Fruit fly (Drosophila melanogaster) whole organism, prepupa: ENCODE results near the gene cv.
A peak's percentile ranks its signal among the peaks of the same experiment; 100 is the strongest.

ENCODE experiments used
- Blimp-1 ChIP-seq: fragments of 200-800 bp; sonication (Bioruptor generic); optimal IDR thresholded peaks from 3 replicates; lab custom pipeline; 2017; ENCODE audit warnings: missing biosample characterization, missing genetic modification characterization, mild to moderate bottlenecking, moderate library complexity, missing genetic modification reagents
- CG10669 ChIP-seq: fragments of 200-800 bp; sonication (Bioruptor generic); optimal IDR thresholded peaks from 3 replicates; lab custom pipeline; 2018; ENCODE audit warnings: missing biosample characterization, mild to moderate bottlenecking, missing genetic modification characterization, moderate library complexity
- CG11294 ChIP-seq: fragments of 200-800 bp; sonication (Bioruptor generic); IDR thresholded peaks from 2 replicates; pipeline ENCODE4 v1.3.6; 2022; ENCODE audit warnings: missing biosample characterization, missing genetic modification characterization
- CG11762 ChIP-seq: fragments of 200-800 bp; sonication (Bioruptor generic); optimal IDR thresholded peaks from 3 replicates; lab custom pipeline; 2016; ENCODE audit warnings: missing biosample characterization, missing genetic modification characterization; ENCODE audit not compliant: insufficient read depth
- CG11902 ChIP-seq: fragments of 200-800 bp; sonication (Bioruptor generic); optimal IDR thresholded peaks from 3 replicates; lab custom pipeline; 2016; ENCODE audit warnings: missing biosample characterization, missing genetic modification characterization
- CG15336 ChIP-seq: fragments of 200-800 bp; sonication (Bioruptor generic); IDR thresholded peaks from 2 replicates; pipeline ENCODE4 v1.3.6; 2022; ENCODE audit warnings: missing biosample characterization, missing genetic modification characterization
- CG1621 ChIP-seq: fragments of 200-800 bp; sonication (Bioruptor generic); optimal IDR thresholded peaks from 3 replicates; lab custom pipeline; 2018; ENCODE audit warnings: missing biosample characterization, mild to moderate bottlenecking, missing genetic modification characterization
- CG16779 ChIP-seq: fragments of 200-800 bp; sonication (Bioruptor generic); optimal IDR thresholded peaks from 3 replicates; lab custom pipeline; 2017; ENCODE audit warnings: missing biosample characterization, mild to moderate bottlenecking, missing genetic modification characterization
- CG3032 ChIP-seq: fragments of 200-800 bp; optimal IDR thresholded peaks from 2 replicates; lab custom pipeline; 2019; ENCODE audit warnings: missing biosample characterization, mild to moderate bottlenecking, missing genetic modification characterization, moderate library complexity
- CG31627 ChIP-seq: fragments of 200-800 bp; sonication (Bioruptor generic); optimal IDR thresholded peaks from 3 replicates; lab custom pipeline; 2016; ENCODE audit warnings: missing biosample characterization, missing genetic modification characterization
- CG32006 ChIP-seq: fragments of 200-800 bp; sonication (Bioruptor generic); optimal IDR thresholded peaks from 3 replicates; lab custom pipeline; 2017; ENCODE audit warnings: missing biosample characterization, mild to moderate bottlenecking, missing genetic modification characterization
- CG3919 ChIP-seq: fragments of 200-800 bp; sonication (Bioruptor generic); optimal IDR thresholded peaks from 3 replicates; lab custom pipeline; 2016; ENCODE audit warnings: missing biosample characterization, missing genetic modification characterization
- CG4318 ChIP-seq: fragments of 200-800 bp; sonication (Bioruptor generic); optimal IDR thresholded peaks from 3 replicates; lab custom pipeline; 2017; ENCODE audit warnings: missing biosample characterization, mild to moderate bottlenecking, missing genetic modification characterization
- CG6163 ChIP-seq: fragments of 200-800 bp; sonication (Bioruptor generic); IDR thresholded peaks from 3 replicates; pipeline ENCODE4 v1.3.6; 2022; ENCODE audit warnings: missing biosample characterization, missing genetic modification characterization
- CG6276 ChIP-seq: fragments of 200-800 bp; sonication (Bioruptor generic); optimal IDR thresholded peaks from 2 replicates; lab custom pipeline; 2017; ENCODE audit warnings: missing biosample characterization, mild to moderate bottlenecking, missing genetic modification characterization
- CG6792 ChIP-seq: fragments of 200-800 bp; sonication (Bioruptor generic); optimal IDR thresholded peaks from 3 replicates; lab custom pipeline; 2016; ENCODE audit warnings: missing biosample characterization, missing genetic modification characterization
- CG6808 ChIP-seq: fragments of 200-800 bp; sonication (Bioruptor generic); optimal IDR thresholded peaks from 3 replicates; lab custom pipeline; 2017; ENCODE audit warnings: missing biosample characterization, missing genetic modification characterization, mild to moderate bottlenecking, moderate library complexity, missing genetic modification reagents
- CG6854 ChIP-seq: fragments of 200-800 bp; sonication (Bioruptor generic); optimal IDR thresholded peaks from 2 replicates; lab custom pipeline; 2017; ENCODE audit warnings: missing biosample characterization, mild to moderate bottlenecking, missing genetic modification characterization
- CG8319 ChIP-seq: fragments of 200-800 bp; sonication (Bioruptor generic); optimal IDR thresholded peaks from 3 replicates; lab custom pipeline; 2016; ENCODE audit warnings: missing biosample characterization, missing genetic modification characterization
- CG8632 ChIP-seq: fragments of 200-800 bp; sonication (Bioruptor generic); optimal IDR thresholded peaks from 3 replicates; lab custom pipeline; 2016; ENCODE audit warnings: missing biosample characterization, missing genetic modification characterization
- CG9139 ChIP-seq: fragments of 200-800 bp; sonication (Bioruptor generic); optimal IDR thresholded peaks from 3 replicates; lab custom pipeline; 2017; ENCODE audit warnings: missing biosample characterization, mild to moderate bottlenecking, missing genetic modification characterization
- Eip75B ChIP-seq: fragments of 200-800 bp; sonication (Bioruptor generic); optimal IDR thresholded peaks from 3 replicates; lab custom pipeline; 2016; ENCODE audit warnings: missing biosample characterization, missing genetic modification characterization
- Eip78C ChIP-seq: fragments of 200-800 bp; sonication (Bioruptor generic); peaks from one replicate; lab custom pipeline; 2016; ENCODE audit warnings: missing biosample characterization, missing genetic modification characterization
- Eip93F ChIP-seq: fragments of 200-800 bp; sonication (Bioruptor generic); optimal IDR thresholded peaks from 2 replicates; lab custom pipeline; 2016; ENCODE audit warnings: missing biosample characterization, mild to moderate bottlenecking, missing genetic modification characterization
- Ets21C ChIP-seq: fragments of 200-800 bp; sonication (Bioruptor generic); optimal IDR thresholded peaks from 3 replicates; lab custom pipeline; 2016; ENCODE audit warnings: missing biosample characterization, missing genetic modification characterization
- Ets96B ChIP-seq: fragments of 200-800 bp; optimal IDR thresholded peaks from 2 replicates; lab custom pipeline; 2019; ENCODE audit warnings: missing biosample characterization, mild to moderate bottlenecking, missing genetic modification characterization, moderate library complexity
- Gug ChIP-seq: fragments of 200-800 bp; sonication (Bioruptor generic); IDR thresholded peaks from 2 replicates; pipeline ENCODE4 v1.3.6; 2022; ENCODE audit warnings: missing biosample characterization, missing genetic modification characterization
- Hr38 ChIP-seq: sonication (Bioruptor generic); optimal IDR thresholded peaks from 2 replicates; lab custom pipeline; 2016; ENCODE audit warnings: missing biosample characterization, missing genetic modification characterization
- Hr39 ChIP-seq: fragments of 200-800 bp; sonication (Bioruptor generic); optimal IDR thresholded peaks from 2 replicates; lab custom pipeline; 2016; ENCODE audit warnings: missing biosample characterization, missing genetic modification characterization
- Lpt ChIP-seq: fragments of 200-800 bp; sonication (Bioruptor generic); optimal IDR thresholded peaks from 3 replicates; lab custom pipeline; 2016; ENCODE audit warnings: missing biosample characterization, missing genetic modification characterization
- Met ChIP-seq: fragments of 200-800 bp; sonication (Bioruptor generic); optimal IDR thresholded peaks from 3 replicates; lab custom pipeline; 2016; ENCODE audit warnings: missing biosample characterization, missing genetic modification characterization
- OdsH ChIP-seq: fragments of 200-800 bp; sonication (Bioruptor generic); optimal IDR thresholded peaks from 3 replicates; lab custom pipeline; 2016; ENCODE audit warnings: missing biosample characterization, missing genetic modification characterization
- Smox ChIP-seq: fragments of 200-800 bp; sonication (Bioruptor generic); optimal IDR thresholded peaks from 3 replicates; lab custom pipeline; 2016; ENCODE audit warnings: missing biosample characterization, missing genetic modification characterization
- Sox102F ChIP-seq: fragments of 200-800 bp; sonication (Bioruptor generic); optimal IDR thresholded peaks from 2 replicates; lab custom pipeline; 2016; ENCODE audit warnings: missing biosample characterization, mild to moderate bottlenecking, missing genetic modification characterization
- Sox14 ChIP-seq: fragments of 200-800 bp; sonication (Bioruptor generic); optimal IDR thresholded peaks from 3 replicates; lab custom pipeline; 2016; ENCODE audit warnings: missing biosample characterization, missing genetic modification characterization
- Sox15 ChIP-seq: fragments of 200-800 bp; sonication (Bioruptor generic); optimal IDR thresholded peaks from 3 replicates; lab custom pipeline; 2016; ENCODE audit warnings: missing biosample characterization, missing genetic modification characterization
- acj6 ChIP-seq: fragments of 200-800 bp; sonication (Bioruptor generic); optimal IDR thresholded peaks from 3 replicates; lab custom pipeline; 2016; ENCODE audit warnings: missing biosample characterization, missing genetic modification characterization
- dac ChIP-seq: fragments of 200-800 bp; sonication (Bioruptor generic); optimal IDR thresholded peaks from 2 replicates; lab custom pipeline; 2017; ENCODE audit warnings: missing biosample characterization, mild to moderate bottlenecking, missing genetic modification characterization
- dsx ChIP-seq: fragments of 200-800 bp; optimal IDR thresholded peaks from 3 replicates; lab custom pipeline; 2019; ENCODE audit warnings: missing biosample characterization, mild to moderate bottlenecking, missing genetic modification characterization, moderate library complexity; ENCODE audit not compliant: poor library complexity, severe bottlenecking
- eg ChIP-seq: fragments of 200-800 bp; sonication (Bioruptor generic); IDR thresholded peaks from 3 replicates; pipeline ENCODE4 v1.3.6; 2022; ENCODE audit warnings: missing biosample characterization, missing genetic modification characterization
- fd59A ChIP-seq: fragments of 200-800 bp; sonication (Bioruptor generic); optimal IDR thresholded peaks from 2 replicates; lab custom pipeline; 2017; ENCODE audit warnings: missing biosample characterization, mild to moderate bottlenecking, missing genetic modification characterization, missing genetic modification reagents
- fd85E ChIP-seq: fragments of 200-800 bp; sonication (Bioruptor generic); optimal IDR thresholded peaks from 3 replicates; lab custom pipeline; 2016; ENCODE audit warnings: missing biosample characterization, missing genetic modification characterization
- fkh ChIP-seq: fragments of 200-800 bp; sonication (Bioruptor generic); optimal IDR thresholded peaks from 3 replicates; lab custom pipeline; 2017; ENCODE audit warnings: missing biosample characterization, mild to moderate bottlenecking, missing genetic modification characterization, moderate library complexity
- lz ChIP-seq: fragments of 200-800 bp; sonication (Bioruptor generic); optimal IDR thresholded peaks from 3 replicates; lab custom pipeline; 2016; ENCODE audit warnings: missing biosample characterization, missing genetic modification characterization
- net ChIP-seq: fragments of 200-800 bp; sonication (Bioruptor generic); optimal IDR thresholded peaks from 3 replicates; lab custom pipeline; 2016; ENCODE audit warnings: missing biosample characterization, missing genetic modification characterization
- pdm3 ChIP-seq: fragments of 200-800 bp; sonication (Bioruptor generic); optimal IDR thresholded peaks from 3 replicates; lab custom pipeline; 2016; ENCODE audit warnings: missing biosample characterization, missing genetic modification characterization
- salr ChIP-seq, 2 experiments: fragments of 200-800 bp; sonication (Bioruptor generic); optimal IDR thresholded peaks; 3 replicates each; lab custom pipeline; 2016 to 2018; ENCODE audit warnings: missing biosample characterization in 2 of 2, missing genetic modification characterization in 2 of 2, mild to moderate bottlenecking in 1 of 2
- spab ChIP-seq: fragments of 200-800 bp; sonication (Bioruptor generic); optimal IDR thresholded peaks from 2 replicates; lab custom pipeline; 2017; ENCODE audit warnings: missing biosample characterization, mild to moderate bottlenecking, missing genetic modification characterization, missing genetic modification reagents
- svp ChIP-seq: fragments of 200-800 bp; sonication (Bioruptor generic); peaks from one replicate; lab custom pipeline; 2016; ENCODE audit warnings: missing biosample characterization, missing genetic modification characterization
- topi ChIP-seq: fragments of 200-800 bp; sonication (Bioruptor generic); optimal IDR thresholded peaks from 3 replicates; lab custom pipeline; 2016; ENCODE audit warnings: missing biosample characterization, missing genetic modification characterization
- vri ChIP-seq: fragments of 200-800 bp; sonication (Bioruptor generic); optimal IDR thresholded peaks from 3 replicates; lab custom pipeline; 2016; ENCODE audit warnings: missing biosample characterization, mild to moderate bottlenecking, missing genetic modification characterization

Gene cv

DNA sequence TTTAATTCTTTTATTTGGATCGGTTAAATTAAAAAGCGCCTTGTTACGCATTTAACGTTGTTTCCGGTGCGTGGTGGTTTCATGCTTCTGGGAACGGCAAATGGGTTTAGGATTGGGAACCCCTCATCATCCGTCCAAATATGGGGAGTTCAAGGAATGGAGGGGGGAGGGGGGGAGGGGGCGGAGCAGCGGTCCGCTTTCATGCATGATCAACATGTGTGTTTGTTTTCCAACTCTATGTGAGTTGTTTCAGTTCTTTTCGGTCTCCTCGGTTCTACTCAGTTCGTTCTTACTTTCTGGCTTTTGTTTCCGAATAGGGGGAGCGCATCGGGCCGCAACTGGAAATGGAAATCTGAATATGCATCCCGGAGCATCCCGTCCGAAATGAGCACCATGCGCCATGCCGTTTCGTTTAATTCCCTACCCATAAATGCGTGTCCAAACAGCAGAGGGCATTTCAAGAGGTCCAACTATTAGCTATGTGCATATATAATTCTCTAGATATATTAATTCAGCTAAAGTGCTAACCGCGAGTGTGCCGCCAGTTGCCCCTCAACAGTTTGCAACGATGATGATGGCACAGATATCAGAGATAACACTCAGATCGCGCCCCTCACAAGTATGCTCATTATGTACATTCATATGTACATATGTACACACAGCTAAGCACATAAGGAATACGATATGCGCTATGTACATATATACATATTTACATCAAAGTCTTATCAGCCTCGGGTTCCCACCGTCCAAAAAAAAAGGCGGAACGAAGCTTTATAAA is 12.2 kb upstream of the cv start:
- peak; percentile 42 for TF ChIP-seq pdm3 (GFP tag; lab: Kevin White, UChicago)
- TF ChIP-seq Sox15 (GFP tag; lab: Kevin White, UChicago), result no peak
- no peak for TF ChIP-seq acj6 (GFP tag; lab: Kevin White, UChicago)
- TF ChIP-seq CG31627 (GFP tag; lab: Kevin White, UChicago), result no peak
- TF ChIP-seq Hr39 (GFP tag; lab: Kevin White, UChicago), result no peak
- TF ChIP-seq CG4318 (GFP tag; lab: Kevin White, UChicago), result no peak
- peak; percentile 15 for TF ChIP-seq dsx
- peak; percentile 8 for TF ChIP-seq net (GFP tag; lab: Kevin White, UChicago)
- TF ChIP-seq vri, result peak; percentile 53
- TF ChIP-seq lz, result peak; percentile 13
- peak; percentile 28 for TF ChIP-seq CG8632 (GFP tag; lab: Kevin White, UChicago)
- TF ChIP-seq topi, result peak; percentile 17
- no peak for TF ChIP-seq CG11294
- TF ChIP-seq CG32006 (GFP tag; lab: Kevin White, UChicago), result no peak
- peak; percentile 98 for TF ChIP-seq fkh (GFP tag; lab: Kevin White, UChicago)
- no peak for TF ChIP-seq fd59A (GFP tag; lab: Kevin White, UChicago)
- TF ChIP-seq svp (GFP tag; lab: Kevin White, UChicago), result peak; percentile 46
- no peak for TF ChIP-seq CG6276 (GFP tag; lab: Kevin White, UChicago)
- TF ChIP-seq Hr38, result no peak
- TF ChIP-seq Gug, result no peak
- TF ChIP-seq CG9139 (GFP tag; lab: Kevin White, UChicago), result no peak
- TF ChIP-seq Smox (GFP tag; lab: Kevin White, UChicago), result peak; percentile 35
- TF ChIP-seq Sox14 (GFP tag; lab: Kevin White, UChicago), result peak; percentile 8
- 0 out of 2 replicates have a peak, but pooled peaks have one; percentile 12 for TF ChIP-seq CG15336
- peak; percentile 53 for TF ChIP-seq CG6854 (GFP tag; lab: Kevin White, UChicago)
- peak; percentile 42 for TF ChIP-seq Sox102F (GFP tag; lab: Kevin White, UChicago)
- TF ChIP-seq fd85E (GFP tag; lab: Kevin White, UChicago), result no peak
- TF ChIP-seq Eip75B (GFP tag; lab: Kevin White, UChicago), result peak; percentile 11
- TF ChIP-seq dac (GFP tag; lab: Kevin White, UChicago), result no peak
- TF ChIP-seq CG1621 (tag; lab: Kevin White, UChicago), result no peak
- TF ChIP-seq Lpt, result no peak
- peak; percentile 19 for TF ChIP-seq Blimp-1
- peak; percentile 12 for TF ChIP-seq CG6792 (GFP tag; lab: Kevin White, UChicago)
- TF ChIP-seq CG6808 (GFP tag; lab: Kevin White, UChicago), result peak; percentile 4
- TF ChIP-seq Met (GFP tag; lab: Kevin White, UChicago), result peak; percentile 52
- TF ChIP-seq spab (GFP tag; lab: Kevin White, UChicago), result no peak
- no peak for TF ChIP-seq CG16779
- TF ChIP-seq Ets21C (GFP tag; lab: Kevin White, UChicago), result no peak
- TF ChIP-seq OdsH, result peak; percentile 12
- peak; percentile 5 for TF ChIP-seq CG3919 (GFP tag; lab: Kevin White, UChicago)
- TF ChIP-seq CG11762, result no peak
- TF ChIP-seq Ets96B (tag; lab: Kevin White, UChicago), result peak; percentile 1
- TF ChIP-seq CG10669, result peak; percentile 34
- TF ChIP-seq CG6163 (GFP tag; lab: Robert Waterston, UW), result peak; percentile 15; the same call in 1 of the 3 replicates
- no peak for TF ChIP-seq CG11902 (GFP tag; lab: Kevin White, UChicago)
- TF ChIP-seq Eip93F, result no peak
- no peak for TF ChIP-seq CG8319 (GFP tag; lab: Kevin White, UChicago)
- no peak for TF ChIP-seq salr (GFP tag; optimal IDR thresholded peaks at IDR 0.05; lab: Kevin White, UChicago)
- 0 out of 3 replicates have a peak, but pooled peaks have one; percentile 21 for TF ChIP-seq eg (GFP tag; lab: Robert Waterston, UW)
- peak; percentile 17 for TF ChIP-seq CG3032 (tag; lab: Kevin White, UChicago)
- peak; percentile 67 for TF ChIP-seq Eip78C (GFP tag; lab: Kevin White, UChicago)
